Fruit fly (Drosophila melanogaster): Measurements from ENCODE around the gene CG13606.

Gene CG13606

dm6 chr3R:24151924-24152809 lies 20.3 kb upstream of the CG13606 start, which contains the start of the genes p38a and CG6178 (continued):
- TF ChIP-seq CG7839 (tag; optimal IDR thresholded peaks at IDR 0.05) (peak; percentile 99), en (GFP tag; optimal IDR thresholded peaks at IDR 0.05) (no peak), CG8359 (GFP tag; optimal IDR thresholded peaks at IDR 0.05; ENCODE audit: borderline replicate concordance) (peak; percentile 87), lov (optimal IDR thresholded peaks at IDR 0.05) (no peak), lov (GFP tag; IDR thresholded peaks at IDR 0.05) (peak; percentile 81; the same call in 2 of the 3 replicates), E2f2 (GFP tag; IDR thresholded peaks at IDR 0.05) (peak; percentile 82), CG6683 (GFP tag; optimal IDR thresholded peaks at IDR 0.05) (peak; percentile 95), nau (GFP tag; optimal IDR thresholded peaks at IDR 0.05) (no peak), hkb (optimal IDR thresholded peaks at IDR 0.05) (no peak), hkb (GFP tag; IDR thresholded peaks at IDR 0.05) (peak; percentile 97), Awh (GFP tag; IDR thresholded peaks at IDR 0.05) (peak; percentile 96), HmgD (GFP tag; optimal IDR thresholded peaks at IDR 0.05) (no peak), btn (GFP tag; optimal IDR thresholded peaks at IDR 0.05) (no peak), CG12299 (tag; optimal IDR thresholded peaks at IDR 0.05) (peak; percentile 94), Kr (GFP tag; optimal IDR thresholded peaks at IDR 0.05) (no peak), CG8281 (tag; optimal IDR thresholded peaks at IDR 0.05) (peak; percentile 88), Fer1 (GFP tag; optimal IDR thresholded peaks at IDR 0.05) (peak; percentile 97), Six4 (GFP tag; optimal IDR thresholded peaks at IDR 0.05) (peak; percentile 84), stc (GFP tag; IDR thresholded peaks at IDR 0.05) (peak; percentile 97), ewg (GFP tag; optimal IDR thresholded peaks at IDR 0.05) (peak; percentile 92), pnt (GFP tag; optimal IDR thresholded peaks at IDR 0.05) (peak; percentile 53), CG9215 (GFP tag; IDR thresholded peaks at IDR 0.05) (peak; percentile 96), slp2 (GFP tag; optimal IDR thresholded peaks at IDR 0.05) (peak; percentile 47), Blimp-1 (GFP tag; optimal IDR thresholded peaks at IDR 0.05) (peak; percentile 96), Dp (GFP tag; optimal IDR thresholded peaks at IDR 0.05) (peak; percentile 59), row (GFP tag; IDR thresholded peaks at IDR 0.05) (peak; percentile 97), CG10959 (GFP tag; IDR thresholded peaks at IDR 0.05) (peak; percentile 74), nom (GFP tag; optimal IDR thresholded peaks at IDR 0.05) (peak; percentile 94), CG8924 (tag; optimal IDR thresholded peaks at IDR 0.05) (peak; percentile 99), Nf-YB (GFP tag; optimal IDR thresholded peaks at IDR 0.05) (peak; percentile 89), CG17186 (GFP tag; optimal IDR thresholded peaks at IDR 0.05) (no peak), Lhr (GFP tag; optimal IDR thresholded peaks at IDR 0.05) (peak; percentile 46), CG11456 (GFP tag; IDR thresholded peaks at IDR 0.05) (peak; percentile 96), Spps (tag; optimal IDR thresholded peaks at IDR 0.05) (peak; percentile 92), Ets97D (GFP tag; optimal IDR thresholded peaks at IDR 0.05) (peak; percentile 50), Sry-β (GFP tag; optimal IDR thresholded peaks at IDR 0.05) (peak; percentile 54), HLHmδ (GFP tag; optimal IDR thresholded peaks at IDR 0.05) (no peak), Fer2 (tag; optimal IDR thresholded peaks at IDR 0.05) (peak; percentile 97), CG34422 (GFP tag; IDR thresholded peaks at IDR 0.05) (peak; percentile 96), bcd (GFP tag; optimal IDR thresholded peaks at IDR 0.05) (peak; percentile 98), CG1603 (tag; optimal IDR thresholded peaks at IDR 0.05) (peak; percentile 42), C15 (GFP tag; IDR thresholded peaks at IDR 0.05) (peak; percentile 95), CG15696 (tag; optimal IDR thresholded peaks at IDR 0.05) (peak; percentile 92), otp (GFP tag; IDR thresholded peaks at IDR 0.05) (peak; percentile 79), dimm (GFP tag; IDR thresholded peaks at IDR 0.05) (peak; percentile 88), PHDP (tag; optimal IDR thresholded peaks at IDR 0.05) (peak; percentile 98), gsb-n (tag; optimal IDR thresholded peaks at IDR 0.05) (peak; percentile 96), Hmr (GFP tag; optimal IDR thresholded peaks at IDR 0.05) (peak; percentile 98), Ets65A (GFP tag) (peak; percentile 94)

Measured in whole organism, embryonic.